Worm (Caenorhabditis elegans) whole organism, early embryonic: ENCODE data around the gene C04B4.1.

Source experiments
- B0310.2 ChIP-seq: sonication (generic microtip); optimal IDR thresholded peaks from 2 replicates; lab custom pipeline; 2016; ENCODE audit warnings: mild to moderate bottlenecking, missing genetic modification characterization, missing compliant biosample characterization
- F13C5.2 ChIP-seq: sonication (generic microtip); optimal IDR thresholded peaks from 2 replicates; lab custom pipeline; 2017; ENCODE audit warnings: mild to moderate bottlenecking, missing genetic modification characterization, inconsistent platforms, missing compliant biosample characterization
- aly-1 ChIP-seq: sonication (generic microtip); optimal IDR thresholded peaks from 2 replicates; lab custom pipeline; 2016; ENCODE audit warnings: missing genetic modification characterization, missing compliant biosample characterization
- ama-1 ChIP-seq: fragments of 150-350 bp; optimal IDR thresholded peaks from 2 replicates; lab custom pipeline; 2014
- ceh-13 ChIP-seq: fragments of 200-800 bp; sonication (Bioruptor generic); optimal IDR thresholded peaks from 2 replicates; lab custom pipeline; 2018; ENCODE audit warnings: mild to moderate bottlenecking, missing genetic modification characterization, missing compliant biosample characterization
- ceh-36 ChIP-seq: sonication (generic microtip); optimal IDR thresholded peaks from 2 replicates; lab custom pipeline; 2016; ENCODE audit warnings: missing genetic modification characterization, inconsistent platforms, missing compliant biosample characterization
- ets-7 ChIP-seq: sonication (generic microtip); optimal IDR thresholded peaks from 2 replicates; lab custom pipeline; 2016; ENCODE audit warnings: missing genotype, missing genetic modification characterization, missing compliant biosample characterization
- flt-1 ChIP-seq: fragments of 200-800 bp; sonication (Bioruptor generic); IDR thresholded peaks from 2 replicates; pipeline ENCODE4 v1.3.6; 2022; ENCODE audit warnings: missing genetic modification characterization, missing compliant biosample characterization
- hmbx-1 ChIP-seq: sonication (generic microtip); optimal IDR thresholded peaks from 2 replicates; lab custom pipeline; 2016; ENCODE audit warnings: mild to moderate bottlenecking, missing genetic modification characterization, missing compliant biosample characterization
- hmg-4 ChIP-seq: fragments of 200-800 bp; sonication (Bioruptor generic); optimal IDR thresholded peaks from 2 replicates; lab custom pipeline; 2018; ENCODE audit warnings: mild to moderate bottlenecking, missing genetic modification characterization, missing compliant biosample characterization
- hnd-1 ChIP-seq: sonication (generic microtip); optimal IDR thresholded peaks from 2 replicates; lab custom pipeline; 2016; ENCODE audit warnings: missing genetic modification characterization, missing compliant biosample characterization
- pes-1 ChIP-seq: fragments of 200-800 bp; sonication (Bioruptor generic); IDR thresholded peaks from 2 replicates; pipeline ENCODE4 v1.3.6; 2022; ENCODE audit warnings: missing genetic modification reagents, missing genetic modification characterization, missing compliant biosample characterization
- scrt-1 ChIP-seq: fragments of 200-800 bp; sonication (Bioruptor generic); IDR thresholded peaks from 2 replicates; pipeline ENCODE4 v1.3.6; 2022; ENCODE audit warnings: missing genetic modification characterization, missing compliant biosample characterization
- sea-1 ChIP-seq: fragments of 200-800 bp; sonication (Bioruptor generic); conservative IDR thresholded peaks from 2 replicates; pipeline ENCODE4 v1.3.6; 2022; ENCODE audit warnings: missing genetic modification characterization, missing compliant biosample characterization
- tbx-11 ChIP-seq: fragments of 200-800 bp; sonication (Bioruptor generic); IDR thresholded peaks from 2 replicates; pipeline ENCODE4 v1.3.6; 2022; ENCODE audit warnings: missing genetic modification characterization, missing compliant biosample characterization
- tbx-37 ChIP-seq: fragments of 200-800 bp; sonication (Bioruptor generic); conservative IDR thresholded peaks from 2 replicates; pipeline ENCODE4 v1.3.6; 2022; ENCODE audit warnings: missing genetic modification reagents, missing genetic modification characterization, missing compliant biosample characterization
- tra-4 ChIP-seq: sonication (generic microtip); optimal IDR thresholded peaks from 2 replicates; lab custom pipeline; 2017; ENCODE audit warnings: missing genetic modification characterization, missing compliant biosample characterization

Gene C04B4.1

DNA sequence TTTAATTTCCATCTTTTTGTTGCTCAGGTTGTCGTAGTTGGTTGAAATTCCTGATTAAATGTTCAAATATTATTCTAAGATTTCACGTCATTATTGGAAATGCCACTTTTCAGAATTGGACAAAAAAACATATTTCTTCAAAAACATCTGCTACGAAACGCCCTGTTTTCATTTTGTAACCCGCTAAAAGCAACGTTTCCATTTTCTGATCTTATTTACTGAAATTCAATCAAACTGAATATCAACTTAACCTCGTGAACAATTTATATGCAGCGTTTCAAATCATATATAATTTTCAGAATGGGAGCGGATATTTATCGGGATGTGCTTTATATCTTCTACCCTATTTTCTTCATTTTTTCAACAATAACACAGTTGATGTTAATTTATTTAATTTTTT is 42.9 kb downstream of the C04B4.1 start, which contains the start of gene srd-40:
srd-40 (plus strand) TSS at position 301 of the 400 bp plus-strand sequence.
- TF ChIP-seq hmg-4 (no peak), tbx-11 (GFP tag; lab: Robert Waterston, UW) (no peak), B0310.2 (tag; lab: Kevin White, UChicago) (no peak), ceh-13 (GFP tag; lab: Kevin White, UChicago) (no peak), sea-1 (no peak), ceh-36 (tag; lab: Kevin White, UChicago) (no peak), flt-1 (GFP tag; lab: Robert Waterston, UW) (no peak), tra-4 (no peak), hmbx-1 (tag; lab: Kevin White, UChicago) (no peak), aly-1 (tag; lab: Kevin White, UChicago) (no peak), hnd-1 (tag; lab: Kevin White, UChicago) (no peak), scrt-1 (no peak), F13C5.2 (tag; lab: Kevin White, UChicago) (no peak), pes-1 (GFP tag; lab: Robert Waterston, UW) (no peak), ets-7 (tag; lab: Kevin White, UChicago) (no peak), ama-1 (lab: Kevin White, UChicago) (no peak), tbx-37 (GFP tag; lab: Robert Waterston, UW) (no peak)

DNA sequence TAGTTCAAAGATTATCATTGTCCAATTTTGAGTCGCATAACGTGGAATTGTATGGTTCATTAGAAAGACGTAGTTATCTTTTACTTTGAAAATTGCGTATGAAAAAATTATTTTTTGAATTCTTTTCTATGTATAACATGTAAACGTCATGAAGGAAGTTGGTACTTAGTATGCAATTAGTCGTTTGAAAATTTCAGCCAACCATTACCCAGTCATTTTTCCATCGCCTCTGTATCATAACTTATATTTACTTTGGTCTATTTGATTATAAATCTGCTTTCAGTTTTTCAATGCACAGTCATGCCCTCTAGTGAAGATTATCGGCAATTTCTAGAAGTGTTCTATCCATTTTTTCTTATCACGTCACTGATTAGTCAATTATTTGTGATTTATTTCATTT is 45.8 kb downstream of the C04B4.1 start, which contains the start of gene srd-41:
srd-41 (plus strand) TSS at position 301 of the 400 bp plus-strand sequence.
- TF ChIP-seq pes-1 (GFP tag; lab: Robert Waterston, UW) (no peak), tbx-37 (GFP tag; lab: Robert Waterston, UW) (no peak)

DNA sequence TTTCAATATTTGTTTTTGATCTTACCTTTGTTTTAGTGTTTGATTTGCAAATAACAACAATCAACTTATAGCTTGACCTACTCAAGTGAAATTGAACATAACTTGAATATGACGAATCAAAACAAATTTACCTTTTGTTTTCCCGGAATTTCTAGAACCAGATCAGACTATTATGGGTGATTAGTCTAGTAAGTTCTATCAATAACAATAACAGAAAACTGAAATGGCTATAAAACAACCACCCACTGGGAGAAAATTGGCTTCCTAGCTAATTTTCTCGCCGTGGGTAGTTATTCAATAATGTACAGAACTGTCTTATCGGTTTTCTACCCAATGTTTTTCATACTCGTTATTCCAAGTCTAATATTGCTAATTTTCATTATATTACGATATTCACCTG is 48.1 kb downstream of the C04B4.1 start, which contains the start of gene srd-45:
srd-45 (plus strand) TSS at position 301 of the 400 bp plus-strand sequence.
- TF ChIP-seq sea-1: no peak
- TF ChIP-seq hnd-1 (tag; lab: Kevin White, UChicago): no peak
- TF ChIP-seq pes-1 (GFP tag; lab: Robert Waterston, UW): no peak
- no peak for TF ChIP-seq tbx-11 (GFP tag; lab: Robert Waterston, UW)
- no peak for TF ChIP-seq F13C5.2 (tag; lab: Kevin White, UChicago)
- no peak for TF ChIP-seq ceh-13 (GFP tag; lab: Kevin White, UChicago)
- TF ChIP-seq tbx-37 (GFP tag; lab: Robert Waterston, UW): no peak
- TF ChIP-seq scrt-1: no peak
- no peak for TF ChIP-seq hmbx-1 (tag; lab: Kevin White, UChicago)

DNA sequence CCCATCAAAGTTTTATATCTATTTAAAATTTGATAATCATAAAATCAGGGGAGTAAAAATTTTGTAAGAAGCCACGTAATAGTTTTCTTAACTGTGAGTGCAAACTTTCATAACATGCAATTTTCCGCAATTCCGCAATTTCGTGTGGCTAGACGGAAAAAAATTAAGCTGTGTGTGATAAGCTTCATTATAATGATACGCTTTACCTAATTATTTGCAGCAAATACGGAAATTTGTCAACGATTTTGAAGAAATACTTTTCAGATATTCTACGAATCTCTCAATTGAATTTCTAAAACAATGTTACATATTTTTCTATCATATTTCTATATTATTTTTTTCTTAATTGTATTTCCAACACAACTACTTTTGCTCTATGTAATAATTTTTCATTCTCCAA is 51.2 kb downstream of the C04B4.1 start, which contains the start of gene srd-46:
srd-46 (plus strand) TSS at position 301 of the 400 bp plus-strand sequence.
- TF ChIP-seq flt-1 (GFP tag; lab: Robert Waterston, UW) (no peak), tbx-11 (GFP tag; lab: Robert Waterston, UW) (no peak), ceh-36 (tag; lab: Kevin White, UChicago) (no peak), sea-1 (no peak), tra-4 (no peak), pes-1 (GFP tag; lab: Robert Waterston, UW) (no peak), hnd-1 (tag; lab: Kevin White, UChicago) (no peak), aly-1 (tag; lab: Kevin White, UChicago) (no peak), hmg-4 (no peak), hmbx-1 (tag; lab: Kevin White, UChicago) (no peak), scrt-1 (no peak), ama-1 (lab: Kevin White, UChicago) (no peak), tbx-37 (GFP tag; lab: Robert Waterston, UW) (no peak), B0310.2 (tag; lab: Kevin White, UChicago) (no peak), ets-7 (tag; lab: Kevin White, UChicago) (no peak), F13C5.2 (tag; lab: Kevin White, UChicago) (no peak), ceh-13 (GFP tag; lab: Kevin White, UChicago) (no peak)
